Worm (Caenorhabditis elegans) whole organism, mixed stage, embryonic: ENCODE results near the gene lgc-56.

Source experiments
- M03D4.4 ChIP-seq: sonication (generic microtip); optimal IDR thresholded peaks from 2 replicates; lab custom pipeline; 2017; ENCODE audit warnings: mild to moderate bottlenecking, missing genetic modification characterization, missing compliant biosample characterization
- bed-3 ChIP-seq: fragments of 200-800 bp; sonication (Bioruptor generic); optimal IDR thresholded peaks from 3 replicates; lab custom pipeline; 2018; ENCODE audit warnings: mild to moderate bottlenecking, missing genetic modification characterization, moderate library complexity, missing compliant biosample characterization
- blmp-1 ChIP-seq: fragments of 150-350 bp; optimal IDR thresholded peaks from 2 replicates; lab custom pipeline; 2014; ENCODE audit warnings: missing biosample characterization, missing genetic modification characterization
- ceh-39 ChIP-seq: fragments of 150-350 bp; optimal IDR thresholded peaks from 2 replicates; lab custom pipeline; 2014; ENCODE audit warnings: missing biosample characterization, missing genetic modification characterization
- ceh-43 ChIP-seq: fragments of 200-800 bp; sonication (Bioruptor generic); optimal IDR thresholded peaks from 2 replicates; lab custom pipeline; 2018; ENCODE audit warnings: mild to moderate bottlenecking, missing genetic modification characterization, moderate library complexity, missing compliant biosample characterization
- ceh-83 ChIP-seq: fragments of 200-800 bp; sonication (Bioruptor generic); optimal IDR thresholded peaks from 2 replicates; lab custom pipeline; 2018; ENCODE audit warnings: mild to moderate bottlenecking, missing genetic modification characterization, missing compliant biosample characterization
- ces-1 ChIP-seq: fragments of 150-350 bp; optimal IDR thresholded peaks from 2 replicates; lab custom pipeline; 2014; ENCODE audit warnings: missing biosample characterization, missing genetic modification reagents, missing genetic modification characterization
- cnd-1 ChIP-seq: fragments of 200-800 bp; sonication (Bioruptor generic); optimal IDR thresholded peaks from 2 replicates; lab custom pipeline; 2018; ENCODE audit warnings: mild to moderate bottlenecking, missing genetic modification characterization, missing compliant biosample characterization
- drap-1 ChIP-seq: fragments of 200-800 bp; sonication (Bioruptor generic); optimal IDR thresholded peaks from 3 replicates; lab custom pipeline; 2018; ENCODE audit warnings: mild to moderate bottlenecking, missing genetic modification characterization, missing compliant biosample characterization
- elt-1 ChIP-seq: sonication (generic microtip); optimal IDR thresholded peaks from 2 replicates; lab custom pipeline; 2017; ENCODE audit warnings: missing genetic modification characterization, mild to moderate bottlenecking, missing compliant biosample characterization, antibody characterized with exemption, moderate library complexity, borderline replicate concordance; ENCODE audit not compliant: insufficient read depth
- elt-3 ChIP-seq: fragments of 150-350 bp; optimal IDR thresholded peaks from 2 replicates; lab custom pipeline; 2014; ENCODE audit warnings: missing biosample characterization, missing genetic modification characterization
- flh-1 ChIP-seq: fragments of 200-800 bp; sonication (Bioruptor generic); optimal IDR thresholded peaks from 2 replicates; lab custom pipeline; 2018; ENCODE audit warnings: mild to moderate bottlenecking, missing genetic modification characterization, moderate library complexity, missing compliant biosample characterization
- ham-2 ChIP-seq: fragments of 200-800 bp; sonication (Bioruptor generic); optimal IDR thresholded peaks from 2 replicates; lab custom pipeline; 2018; ENCODE audit warnings: mild to moderate bottlenecking, missing genetic modification characterization, missing compliant biosample characterization
- hlh-1 ChIP-seq: fragments of 150-350 bp; optimal IDR thresholded peaks from 2 replicates; lab custom pipeline; 2014; ENCODE audit warnings: missing biosample characterization, missing genetic modification reagents, missing genetic modification characterization
- lin-13 ChIP-seq: fragments of 150-350 bp; optimal IDR thresholded peaks from 2 replicates; lab custom pipeline; 2014; ENCODE audit warnings: missing biosample characterization, missing genetic modification characterization
- lin-32 ChIP-seq: fragments of 200-800 bp; sonication (Bioruptor generic); optimal IDR thresholded peaks from 2 replicates; lab custom pipeline; 2018; ENCODE audit warnings: mild to moderate bottlenecking, missing genetic modification characterization, missing compliant biosample characterization
- lsy-2 ChIP-seq: fragments of 150-350 bp; optimal IDR thresholded peaks from 2 replicates; lab custom pipeline; 2014; ENCODE audit warnings: missing biosample characterization, missing genetic modification characterization
- mls-2 ChIP-seq: sonication (generic microtip); optimal IDR thresholded peaks from 2 replicates; lab custom pipeline; 2016; ENCODE audit warnings: mild to moderate bottlenecking, missing genetic modification characterization, moderate library complexity, missing compliant biosample characterization
- nhr-12 ChIP-seq: fragments of 150-350 bp; optimal IDR thresholded peaks from 2 replicates; lab custom pipeline; 2014; ENCODE audit warnings: missing biosample characterization, missing genetic modification characterization
- nhr-2 ChIP-seq: fragments of 150-350 bp; optimal IDR thresholded peaks from 2 replicates; lab custom pipeline; 2014; ENCODE audit warnings: missing biosample characterization, missing genetic modification characterization
- nhr-237 ChIP-seq: fragments of 150-350 bp; optimal IDR thresholded peaks from 2 replicates; lab custom pipeline; 2014; ENCODE audit warnings: missing biosample characterization, missing genetic modification characterization
- nhr-28 ChIP-seq: fragments of 150-350 bp; optimal IDR thresholded peaks from 2 replicates; lab custom pipeline; 2014; ENCODE audit warnings: missing biosample characterization, missing genetic modification characterization
- nhr-76 ChIP-seq: sonication (generic microtip); optimal IDR thresholded peaks from 2 replicates; lab custom pipeline; 2017; ENCODE audit warnings: missing biosample characterization, missing genetic modification characterization
- pha-4 ChIP-seq: fragments of 150-350 bp; optimal IDR thresholded peaks from 2 replicates; lab custom pipeline; 2018; ENCODE audit warnings: missing biosample characterization, missing genetic modification reagents, missing genetic modification characterization
- sem-2 ChIP-seq: fragments of 200-800 bp; sonication (Bioruptor generic); optimal IDR thresholded peaks from 2 replicates; lab custom pipeline; 2018; ENCODE audit warnings: mild to moderate bottlenecking, missing genetic modification characterization, missing compliant biosample characterization
- snpc-4 ChIP-seq: fragments of 150-350 bp; optimal IDR thresholded peaks from 2 replicates; lab custom pipeline; 2014; ENCODE audit warnings: missing biosample characterization, missing genetic modification characterization
- tbx-8 ChIP-seq: fragments of 200-800 bp; sonication (Bioruptor generic); optimal IDR thresholded peaks from 2 replicates; lab custom pipeline; 2018; ENCODE audit warnings: mild to moderate bottlenecking, missing genetic modification characterization, moderate library complexity, missing compliant biosample characterization
- unc-120 ChIP-seq: sonication (generic microtip); optimal IDR thresholded peaks from 2 replicates; lab custom pipeline; 2017; ENCODE audit warnings: missing genetic modification characterization, missing compliant biosample characterization; ENCODE audit not compliant: poor library complexity, severe bottlenecking
- unc-39 ChIP-seq: fragments of 150-350 bp; optimal IDR thresholded peaks from 2 replicates; lab custom pipeline; 2014; ENCODE audit warnings: missing biosample characterization, missing genetic modification characterization
- unc-62 ChIP-seq: fragments of 150-350 bp; optimal IDR thresholded peaks from 2 replicates; lab custom pipeline; 2014; ENCODE audit warnings: missing biosample characterization, missing genetic modification reagents, missing genetic modification characterization
- zip-8 ChIP-seq: fragments of 150-350 bp; optimal IDR thresholded peaks from 2 replicates; lab custom pipeline; 2014; ENCODE audit warnings: missing biosample characterization, missing genetic modification characterization
- ztf-11 ChIP-seq: fragments of 150-350 bp; optimal IDR thresholded peaks from 2 replicates; lab custom pipeline; 2014; ENCODE audit warnings: missing biosample characterization, missing genetic modification characterization

Gene lgc-56

DNA sequence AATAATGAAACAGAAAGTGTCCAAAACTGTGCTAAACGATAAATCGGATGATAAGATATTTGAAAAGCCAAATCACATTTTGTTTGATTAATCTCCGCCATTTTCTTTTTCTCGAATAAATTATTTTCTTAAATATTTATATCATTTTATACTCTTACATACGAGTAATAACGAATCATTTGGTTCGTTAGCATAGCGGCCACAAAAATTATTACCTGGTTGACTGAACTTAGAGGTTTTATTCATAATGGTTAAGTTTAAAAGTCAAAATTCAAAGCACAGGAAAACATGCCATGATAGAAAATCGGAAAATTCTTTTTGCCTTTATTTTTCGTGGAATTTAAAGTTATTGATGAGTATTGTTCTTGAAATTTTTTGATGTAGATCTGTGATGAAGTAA is 33.1 kb downstream of the lgc-56 start, which contains the start of gene srb-5:
Gene srb-5 (minus strand): TSS at position 101 of the 400 bp plus-strand sequence.
- TF ChIP-seq nhr-12 (tag; lab: Kevin White, UChicago) (no peak), ces-1 (no peak), nhr-237 (tag; lab: Kevin White, UChicago) (no peak), hlh-1 (no peak), zip-8 (no peak), flh-1 (GFP tag; lab: Kevin White, UChicago) (no peak)
- TF ChIP-seq, all 35 proteins: peak for 0

DNA sequence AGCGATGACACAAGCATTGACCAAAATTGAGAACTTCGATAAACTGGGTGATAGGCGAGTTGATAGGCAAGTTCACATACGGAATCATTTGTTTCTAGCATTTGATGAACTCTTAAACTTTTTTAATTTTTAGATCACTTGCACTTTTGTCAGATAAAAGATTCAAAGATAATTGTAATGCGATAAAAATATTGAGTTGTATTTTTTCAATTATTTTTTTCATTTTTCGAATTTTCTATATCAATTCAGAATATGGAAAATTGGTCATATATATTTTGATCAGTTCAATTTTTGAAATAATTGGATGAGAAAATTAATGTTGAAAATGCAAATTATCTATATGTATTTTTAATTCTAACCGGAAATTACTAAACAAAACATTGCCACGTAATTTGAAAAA is 36.6 kb downstream of the lgc-56 start, which contains the start of gene srb-3:
Gene srb-3 (minus strand): TSS at position 101 of the 400 bp plus-strand sequence.
- TF ChIP-seq hlh-1 (no peak), ceh-43 (GFP tag; lab: Kevin White, UChicago) (no peak), nhr-12 (tag; lab: Kevin White, UChicago) (no peak), lin-13 (tag; lab: Kevin White, UChicago) (no peak), flh-1 (GFP tag; lab: Kevin White, UChicago) (no peak), zip-8 (no peak), nhr-76 (tag; lab: Kevin White, UChicago) (no peak), M03D4.4 (no peak), nhr-28 (tag; lab: Kevin White, UChicago) (no peak), ces-1 (no peak), sem-2 (no peak), ceh-39 (tag; lab: Kevin White, UChicago) (no peak), ceh-83 (GFP tag; lab: Kevin White, UChicago) (no peak)

DNA sequence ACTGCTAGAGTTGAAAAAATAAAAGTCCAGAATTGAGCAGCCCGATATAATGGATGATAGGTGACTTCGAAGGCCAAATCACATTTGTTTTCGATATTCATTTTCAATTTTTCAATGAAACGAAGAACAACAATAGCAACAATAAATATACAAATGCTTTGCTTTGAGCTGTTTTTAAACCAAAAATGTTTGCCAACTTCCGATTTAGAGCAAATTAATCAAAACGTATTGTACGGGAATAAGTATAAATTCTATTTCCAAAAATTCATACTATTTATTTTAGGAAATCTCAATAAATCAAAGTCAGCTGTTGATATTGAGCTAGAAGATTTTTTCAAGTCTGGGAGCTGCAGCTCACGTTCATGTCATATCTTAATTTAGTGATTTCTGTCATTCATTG is 40.8 kb downstream of the lgc-56 start, which contains the start of gene srb-1:
Gene srb-1 (minus strand): TSS at position 101 of the 400 bp plus-strand sequence.
- TF ChIP-seq tbx-8 (GFP tag; lab: Kevin White, UChicago) (no peak), pha-4 (tag; lab: Kevin White, UChicago) (no peak), M03D4.4 (no peak), lsy-2 (tag; lab: Kevin White, UChicago) (no peak), nhr-2 (no peak), snpc-4 (no peak), nhr-12 (tag; lab: Kevin White, UChicago) (no peak), unc-62 (GFP tag; lab: Kevin White, UChicago) (no peak), zip-8 (no peak), flh-1 (GFP tag; lab: Kevin White, UChicago) (no peak), unc-120 (no peak), ham-2 (no peak), unc-39 (tag; lab: Kevin White, UChicago) (no peak), bed-3 (no peak), cnd-1 (no peak), nhr-28 (tag; lab: Kevin White, UChicago) (no peak), hlh-1 (no peak), elt-3 (tag; lab: Kevin White, UChicago) (no peak), ztf-11 (tag; lab: Kevin White, UChicago) (no peak)
- TF ChIP-seq, all 35 proteins: peak for 0

DNA sequence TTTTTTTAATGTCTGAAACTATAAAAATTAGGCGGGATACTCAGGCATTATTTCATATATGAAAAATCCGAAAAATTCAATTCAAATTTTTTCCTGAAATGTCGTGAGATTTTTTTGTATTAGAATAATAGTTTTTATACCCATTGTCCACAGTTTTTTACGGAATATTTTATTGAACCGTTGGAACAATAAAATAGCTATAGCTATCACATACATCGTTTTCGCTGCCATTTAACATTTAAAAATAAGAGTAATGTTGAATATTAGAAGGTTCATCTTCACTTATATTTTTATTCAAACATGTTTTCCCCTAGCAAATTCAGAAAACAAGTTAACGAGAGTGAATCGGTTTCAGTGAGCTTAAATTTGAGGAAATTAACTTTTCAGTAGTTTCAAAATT is 41.4 kb downstream of the lgc-56 start, which contains the start of gene C27D6.15:
Gene C27D6.15 (plus strand): TSS at position 301 of the 400 bp plus-strand sequence.
- TF ChIP-seq sem-2 (no peak), cnd-1 (no peak), nhr-2 (no peak), flh-1 (GFP tag; lab: Kevin White, UChicago) (no peak), pha-4 (tag; lab: Kevin White, UChicago) (no peak), ztf-11 (tag; lab: Kevin White, UChicago) (no peak), drap-1 (GFP tag; lab: Kevin White, UChicago) (no peak), nhr-28 (tag; lab: Kevin White, UChicago) (no peak), ceh-43 (GFP tag; lab: Kevin White, UChicago) (no peak), lin-13 (tag; lab: Kevin White, UChicago) (no peak), ceh-39 (tag; lab: Kevin White, UChicago) (no peak)
- TF ChIP-seq, all 35 proteins: peak for 0

DNA sequence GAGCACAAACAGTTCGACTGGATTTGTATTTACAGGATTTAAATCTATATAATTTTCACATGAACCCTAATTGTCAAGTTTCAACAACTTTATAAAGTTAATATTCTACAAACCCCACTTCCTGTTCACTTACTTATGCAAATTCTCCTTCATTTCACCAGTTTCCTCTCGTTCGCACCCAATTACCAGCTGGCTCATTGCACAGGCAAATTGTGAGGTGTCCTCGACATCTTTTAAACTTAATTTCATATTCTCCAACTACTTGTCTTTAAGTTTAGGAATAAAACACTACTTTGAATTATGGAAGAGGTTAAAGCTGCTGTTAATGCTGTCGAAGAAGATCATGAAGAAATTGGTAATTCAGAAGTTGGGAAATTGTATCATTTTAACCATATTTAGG is 42.3 kb downstream of the lgc-56 start, which contains the start of gene C27D6.1:
Gene C27D6.1 (plus strand): TSS at position 301 of the 400 bp plus-strand sequence.
- TF ChIP-seq ceh-43 (GFP tag; lab: Kevin White, UChicago) (no peak), tbx-8 (GFP tag; lab: Kevin White, UChicago) (no peak), blmp-1 (no peak), ceh-39 (tag; lab: Kevin White, UChicago) (no peak), nhr-237 (tag; lab: Kevin White, UChicago) (no peak), hlh-1 (no peak), nhr-28 (tag; lab: Kevin White, UChicago) (no peak)
- TF ChIP-seq, all 35 proteins: peak for 0

DNA sequence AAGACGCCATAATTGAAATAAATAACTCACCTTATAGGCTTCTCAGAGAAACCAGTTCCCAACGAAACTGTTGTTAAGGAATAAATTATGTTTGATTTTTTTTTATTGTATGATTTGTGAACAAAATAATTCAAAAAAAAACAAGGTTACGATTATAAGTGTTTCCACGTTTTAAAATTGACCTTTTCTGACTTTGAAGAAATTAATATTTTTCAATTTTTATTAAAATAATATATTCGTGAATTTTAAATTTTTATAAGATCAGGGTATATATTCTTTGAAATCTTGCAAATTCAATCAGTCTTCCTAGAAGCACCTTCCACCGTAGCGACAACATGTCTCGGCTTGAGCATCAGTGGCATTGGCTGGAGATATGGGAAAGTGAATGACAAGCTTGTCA is 44.2 kb downstream of the lgc-56 start, which contains the start of gene C27D6.3:
Gene C27D6.3 (minus strand): TSS at position 101 of the 400 bp plus-strand sequence.
- TF ChIP-seq lin-32 (GFP tag; lab: Kevin White, UChicago) (no peak), nhr-2 (no peak), M03D4.4 (no peak), tbx-8 (GFP tag; lab: Kevin White, UChicago) (no peak), ztf-11 (tag; lab: Kevin White, UChicago) (no peak), unc-39 (tag; lab: Kevin White, UChicago) (no peak), pha-4 (tag; lab: Kevin White, UChicago) (no peak), unc-62 (GFP tag; lab: Kevin White, UChicago) (no peak), elt-1 (tag; lab: Kevin White, UChicago) (no peak), mls-2 (tag; lab: Kevin White, UChicago) (no peak), snpc-4 (no peak)
